Fruit fly (Drosophila melanogaster) whole organism, embryonic: ENCODE measurements around the gene corolla.

Experiments
- Aef1 ChIP-seq: fragments of 200-800 bp; sonication (Bioruptor generic); IDR thresholded peaks from 3 replicates; pipeline ENCODE4 v1.3.6; 2022; ENCODE audit warnings: missing biosample characterization, missing genetic modification characterization
- Antp ChIP-seq: fragments of 200-800 bp; sonication (Bioruptor generic); optimal IDR thresholded peaks from 3 replicates; lab custom pipeline; 2016; ENCODE audit warnings: missing biosample characterization, missing genetic modification characterization
- Asciz ChIP-seq: fragments of 200-800 bp; sonication (Bioruptor generic); optimal IDR thresholded peaks from 2 replicates; lab custom pipeline; 2017; ENCODE audit warnings: missing biosample characterization, mild to moderate bottlenecking, missing genetic modification characterization, missing genetic modification reagents
- Atf-2 ChIP-seq: fragments of 200-800 bp; sonication (Bioruptor generic); optimal IDR thresholded peaks from 2 replicates; lab custom pipeline; 2016; ENCODE audit warnings: missing biosample characterization, missing genetic modification characterization
- Awh ChIP-seq: fragments of 200-800 bp; sonication (Bioruptor generic); IDR thresholded peaks from 2 replicates; pipeline ENCODE4, ENCODE4 v1.3.6; 2022; ENCODE audit warnings: missing biosample characterization, missing genetic modification characterization
- Bteb2 ChIP-seq: fragments of 200-800 bp; sonication (Bioruptor generic); optimal IDR thresholded peaks from 2 replicates; lab custom pipeline; 2016; ENCODE audit warnings: missing biosample characterization, missing genetic modification characterization
- CG10267 ChIP-seq: fragments of 200-800 bp; sonication (Bioruptor generic); optimal IDR thresholded peaks from 2 replicates; lab custom pipeline; 2018; ENCODE audit warnings: missing biosample characterization, mild to moderate bottlenecking, missing genetic modification characterization, moderate library complexity
- CG11695 ChIP-seq: fragments of 200-800 bp; sonication (Bioruptor generic); IDR thresholded peaks from 3 replicates; pipeline ENCODE4 v1.3.6; 2022; ENCODE audit warnings: missing biosample characterization, missing genetic modification characterization
- CG12104 ChIP-seq: fragments of 200-800 bp; sonication (Bioruptor generic); optimal IDR thresholded peaks from 3 replicates; lab custom pipeline; 2016; ENCODE audit warnings: missing biosample characterization, missing genetic modification characterization
- CG1233 ChIP-seq: fragments of 200-800 bp; sonication (Bioruptor generic); optimal IDR thresholded peaks from 4 replicates; lab custom pipeline; 2018; ENCODE audit warnings: missing biosample characterization, mild to moderate bottlenecking, missing genetic modification characterization
- CG12391 ChIP-seq: fragments of 200-800 bp; sonication (Bioruptor generic); optimal IDR thresholded peaks from 3 replicates; lab custom pipeline; 2018; ENCODE audit warnings: missing biosample characterization, mild to moderate bottlenecking, missing genetic modification characterization, moderate library complexity
- CG12942 ChIP-seq: fragments of 200-800 bp; sonication (Bioruptor generic); optimal IDR thresholded peaks from 3 replicates; lab custom pipeline; 2016; ENCODE audit warnings: missing biosample characterization, missing genetic modification characterization
- CG15479 ChIP-seq: fragments of 200-800 bp; sonication (Bioruptor generic); optimal IDR thresholded peaks from 3 replicates; lab custom pipeline; 2019; ENCODE audit warnings: missing biosample characterization, mild to moderate bottlenecking, missing genetic modification characterization, moderate library complexity
- CG16863 ChIP-seq: fragments of 200-800 bp; sonication (Bioruptor generic); optimal IDR thresholded peaks from 3 replicates; lab custom pipeline; 2016; ENCODE audit warnings: missing biosample characterization, missing genetic modification characterization
- CG17912 ChIP-seq: fragments of 200-800 bp; sonication (Bioruptor generic); optimal IDR thresholded peaks from 2 replicates; lab custom pipeline; 2018; ENCODE audit warnings: missing biosample characterization, mild to moderate bottlenecking, missing genetic modification characterization
- CG18764 ChIP-seq: fragments of 200-800 bp; sonication (Bioruptor generic); optimal IDR thresholded peaks from 3 replicates; lab custom pipeline; 2016; ENCODE audit warnings: missing biosample characterization, missing genetic modification characterization
- CG2889 ChIP-seq: fragments of 200-800 bp; sonication (Bioruptor generic); IDR thresholded peaks from 3 replicates; pipeline ENCODE4 v1.3.6; 2022; ENCODE audit warnings: missing biosample characterization, missing genetic modification characterization
- CG32772 ChIP-seq: fragments of 200-800 bp; sonication (Bioruptor generic); IDR thresholded peaks from 2 replicates; pipeline ENCODE4 v1.3.6; 2022; ENCODE audit warnings: missing biosample characterization, missing genetic modification characterization
- CG3726 ChIP-seq: fragments of 200-800 bp; sonication (Bioruptor generic); IDR thresholded peaks from 3 replicates; pipeline ENCODE4, ENCODE4 v1.3.6; 2022; ENCODE audit warnings: missing biosample characterization, missing genetic modification characterization
- CG3995 ChIP-seq: fragments of 200-800 bp; sonication (Bioruptor generic); optimal IDR thresholded peaks from 3 replicates; lab custom pipeline; 2016; ENCODE audit warnings: missing biosample characterization, missing genetic modification characterization
- CG4282 ChIP-seq: fragments of 200-800 bp; sonication (Bioruptor generic); optimal IDR thresholded peaks from 2 replicates; lab custom pipeline; 2016; ENCODE audit warnings: missing biosample characterization, missing genetic modification characterization
- CG43689 ChIP-seq: fragments of 200-800 bp; sonication (Bioruptor generic); IDR thresholded peaks from 2 replicates; pipeline ENCODE4 v1.3.6; 2022; ENCODE audit warnings: missing biosample characterization, missing genetic modification characterization
- CG4617 ChIP-seq: fragments of 200-800 bp; sonication (Bioruptor generic); optimal IDR thresholded peaks from 3 replicates; lab custom pipeline; 2016; ENCODE audit warnings: missing biosample characterization, missing genetic modification characterization, borderline replicate concordance
- CG4854 ChIP-seq: fragments of 200-800 bp; sonication (Bioruptor generic); optimal IDR thresholded peaks from 2 replicates; lab custom pipeline; 2016; ENCODE audit warnings: missing biosample characterization, missing genetic modification characterization, inconsistent platforms
- CG6765 ChIP-seq: fragments of 200-800 bp; sonication (Bioruptor generic); optimal IDR thresholded peaks from 3 replicates; lab custom pipeline; 2017; ENCODE audit warnings: missing biosample characterization, mild to moderate bottlenecking, missing genetic modification characterization
- Dip3 ChIP-seq: fragments of 200-800 bp; sonication (Bioruptor generic); optimal IDR thresholded peaks from 3 replicates; lab custom pipeline; 2016; ENCODE audit warnings: missing biosample characterization, missing genetic modification characterization
- Ptx1 ChIP-seq: fragments of 200-800 bp; sonication (Bioruptor generic); IDR thresholded peaks from 2 replicates; pipeline ENCODE4 v1.3.6; 2022; ENCODE audit warnings: missing biosample characterization, missing genetic modification characterization
- Sox102F ChIP-seq: fragments of 200-800 bp; sonication (Bioruptor generic); optimal IDR thresholded peaks from 2 replicates; lab custom pipeline; 2018; ENCODE audit warnings: missing biosample characterization, mild to moderate bottlenecking, missing genetic modification characterization, moderate library complexity
- Ssrp ChIP-seq: fragments of 200-800 bp; sonication (Bioruptor generic); optimal IDR thresholded peaks from 2 replicates; lab custom pipeline; 2018; ENCODE audit warnings: missing biosample characterization, mild to moderate bottlenecking, missing genetic modification characterization, moderate library complexity
- Stat92E ChIP-seq, 3 experiments: fragments of >200 bp in 2 of 3; fragments of 200-800 bp in 1 of 3; sonication (Bioruptor generic) in 1 of 3; optimal IDR thresholded peaks; 2 replicates each; lab custom pipeline; 2017 to 2019; ENCODE audit warnings: missing biosample characterization in 3 of 3, missing genetic modification characterization in 3 of 3, mild to moderate bottlenecking in 1 of 3, moderate library complexity in 1 of 3
- Xbp1 ChIP-seq: fragments of 200-800 bp; sonication (Bioruptor generic); optimal IDR thresholded peaks from 3 replicates; lab custom pipeline; 2016; ENCODE audit warnings: missing biosample characterization, mild to moderate bottlenecking, missing genetic modification characterization
- ase ChIP-seq: fragments of 200-800 bp; sonication (Bioruptor generic); IDR thresholded peaks from 3 replicates; pipeline ENCODE4 v1.3.6; 2022; ENCODE audit warnings: missing biosample characterization, missing genetic modification characterization
- cato ChIP-seq: fragments of 200-800 bp; sonication (Bioruptor generic); optimal IDR thresholded peaks from 2 replicates; lab custom pipeline; 2016; ENCODE audit warnings: missing biosample characterization, missing genetic modification characterization, borderline replicate concordance
- crc ChIP-seq: fragments of 200-800 bp; sonication (Bioruptor generic); optimal IDR thresholded peaks from 2 replicates; lab custom pipeline; 2016; ENCODE audit warnings: missing biosample characterization, missing genetic modification characterization
- fd64A ChIP-seq: fragments of 200-800 bp; sonication (Bioruptor generic); optimal IDR thresholded peaks from 3 replicates; lab custom pipeline; 2018; ENCODE audit warnings: missing biosample characterization, mild to moderate bottlenecking, missing genetic modification characterization
- hkb ChIP-seq, 2 experiments: fragments of 200-800 bp in 1 of 2; fragments of >200 bp in 1 of 2; sonication (Bioruptor generic) in 1 of 2; IDR thresholded peaks in 1 of 2; optimal IDR thresholded peaks in 1 of 2; 2 replicates each; pipeline versions ENCODE4 v1.3.6 to Lab custom; 2017 to 2022; ENCODE audit warnings: missing biosample characterization in 1 of 2, missing genetic modification characterization in 1 of 2
- klu ChIP-seq: fragments of 200-800 bp; sonication (Bioruptor generic); IDR thresholded peaks from 2 replicates; pipeline ENCODE4 v1.3.6; 2022; ENCODE audit warnings: missing biosample characterization, missing genetic modification characterization
- lab ChIP-seq: fragments of 200-800 bp; sonication (Bioruptor generic); optimal IDR thresholded peaks from 3 replicates; lab custom pipeline; 2017; ENCODE audit warnings: missing biosample characterization, missing genetic modification characterization, mild to moderate bottlenecking, moderate library complexity, missing genetic modification reagents
- luna ChIP-seq: fragments of 200-800 bp; sonication (Bioruptor generic); optimal IDR thresholded peaks from 2 replicates; lab custom pipeline; 2016; ENCODE audit warnings: missing biosample characterization, missing genetic modification characterization
- p53 ChIP-seq: fragments of 200-800 bp; sonication (Bioruptor generic); optimal IDR thresholded peaks from 2 replicates; lab custom pipeline; 2016; ENCODE audit warnings: missing biosample characterization, missing genetic modification characterization
- peb ChIP-seq: fragments of 200-800 bp; sonication (Bioruptor generic); IDR thresholded peaks from 2 replicates; pipeline ENCODE4 v1.3.6; 2022; ENCODE audit warnings: missing biosample characterization, missing genetic modification characterization
- pho ChIP-seq: fragments of 200-800 bp; sonication (Bioruptor generic); optimal IDR thresholded peaks from 2 replicates; lab custom pipeline; 2016; ENCODE audit warnings: missing biosample characterization, missing genetic modification characterization
- ranshi ChIP-seq: fragments of 200-800 bp; sonication (Bioruptor generic); IDR thresholded peaks from 2 replicates; pipeline ENCODE4 v1.3.6; 2022; ENCODE audit warnings: missing biosample characterization, missing genetic modification characterization
- repo ChIP-seq: fragments of 200-800 bp; sonication (Bioruptor generic); optimal IDR thresholded peaks from 2 replicates; lab custom pipeline; 2016; ENCODE audit warnings: missing biosample characterization, missing genetic modification characterization
- rib ChIP-seq: fragments of 200-800 bp; sonication (Bioruptor generic); IDR thresholded peaks from 2 replicates; pipeline ENCODE4 v1.3.6; 2022; ENCODE audit warnings: missing biosample characterization, missing genetic modification characterization
- so ChIP-seq: fragments of 200-800 bp; sonication (Bioruptor generic); IDR thresholded peaks from 3 replicates; pipeline ENCODE4 v1.3.6; 2022; ENCODE audit warnings: missing biosample characterization, missing genetic modification characterization
- sob ChIP-seq: fragments of 200-800 bp; sonication (Bioruptor generic); IDR thresholded peaks from 2 replicates; pipeline ENCODE4 v1.3.6; 2022; ENCODE audit warnings: missing biosample characterization, missing genetic modification characterization
- sqz ChIP-seq: fragments of 200-800 bp; sonication (Bioruptor generic); optimal IDR thresholded peaks from 3 replicates; lab custom pipeline; 2018; ENCODE audit warnings: missing biosample characterization, mild to moderate bottlenecking, missing genetic modification characterization
- unc-4 ChIP-seq: fragments of 200-800 bp; sonication (Bioruptor generic); IDR thresholded peaks from 2 replicates; pipeline ENCODE4 v1.3.6; 2022; ENCODE audit warnings: missing biosample characterization, missing genetic modification characterization; ENCODE audit not compliant: partially characterized antibody
- wek ChIP-seq: fragments of 200-800 bp; sonication (Bioruptor generic); optimal IDR thresholded peaks from 3 replicates; lab custom pipeline; 2018; ENCODE audit warnings: missing biosample characterization, mild to moderate bottlenecking, missing genetic modification characterization, moderate library complexity

The corolla gene

dm6 chrX:17599330-17599729 is 32.5 kb downstream of the corolla start, which contains the start of gene X11L (continued):
- TF ChIP-seq CG12942 (GFP tag; lab: Kevin White, UChicago) = peak; percentile 64
- TF ChIP-seq peb (GFP tag; lab: Robert Waterston, UW) = peak; percentile 31; the same call in 1 of the 2 replicates
- no peak for TF ChIP-seq Sox102F
- peak; percentile 79 for TF ChIP-seq CG16863
- TF ChIP-seq CG12104 (GFP tag; lab: Kevin White, UChicago) = no peak
- TF ChIP-seq CG18764 (GFP tag; lab: Kevin White, UChicago) = peak; percentile 64
- no peak for TF ChIP-seq CG2889 (GFP tag; lab: Robert Waterston, UW)
- TF ChIP-seq pho (GFP tag; lab: Kevin White, UChicago) = peak; percentile 84
- peak; percentile 35 for TF ChIP-seq CG4854 (GFP tag; lab: Kevin White, UChicago)
- TF ChIP-seq Xbp1 (GFP tag; lab: Kevin White, UChicago) = peak; percentile 81
- no peak for TF ChIP-seq CG3995 (GFP tag; lab: Kevin White, UChicago)
- peak; percentile 71 for TF ChIP-seq CG4617 (GFP tag; lab: Kevin White, UChicago)
- no peak for TF ChIP-seq luna
- peak; percentile 64 for TF ChIP-seq ranshi (GFP tag; lab: Robert Waterston, UW)
- peak; percentile 55; the same call in 1 of the 2 replicates for TF ChIP-seq rib (GFP tag; lab: Robert Waterston, UW)
- TF ChIP-seq CG6765 (GFP tag; lab: Kevin White, UChicago) = no peak
- 0 out of 2 replicates have a peak, but pooled peaks have one; percentile 30 for TF ChIP-seq Awh (GFP tag; lab: Robert Waterston, UW)
- peak; percentile 8 for TF ChIP-seq wek (GFP tag; lab: Kevin White, UChicago)
- peak; percentile 55 for TF ChIP-seq Bteb2 (GFP tag; lab: Kevin White, UChicago)
- TF ChIP-seq unc-4 (GFP tag; lab: Robert Waterston, UW) = peak; percentile 81
- TF ChIP-seq klu (GFP tag; lab: Robert Waterston, UW) = 0 out of 2 replicates have a peak, but pooled peaks have one; percentile 8
- TF ChIP-seq crc = peak; percentile 31
- no peak for TF ChIP-seq Stat92E (GFP tag; optimal IDR thresholded peaks at IDR 0.05; lab: Kevin White, UChicago)
- 0 out of 2 replicates have a peak, but pooled peaks have one; percentile 43 for TF ChIP-seq CG43689 (GFP tag; lab: Robert Waterston, UW)
- peak; percentile 29; the same call in 1 of the 3 replicates for TF ChIP-seq Aef1
- peak; percentile 43 for TF ChIP-seq Ssrp (tag; lab: Kevin White, UChicago)
- TF ChIP-seq repo (GFP tag; lab: Kevin White, UChicago) = peak; percentile 54
- peak; percentile 19; the same call in 1 of the 2 replicates for TF ChIP-seq CG32772 (GFP tag; lab: Robert Waterston, UW)
- no peak for TF ChIP-seq CG3726 (GFP tag; lab: Robert Waterston, UW)
- TF ChIP-seq sob (GFP tag; lab: Robert Waterston, UW) = peak; percentile 87
- peak; percentile 37 for TF ChIP-seq cato (GFP tag; lab: Kevin White, UChicago)
- peak; percentile 75 for TF ChIP-seq p53
- TF ChIP-seq CG11695 (GFP tag; lab: Robert Waterston, UW) = peak; percentile 16; the same call in 1 of the 3 replicates
- peak; percentile 53; the same call in 2 of the 3 replicates for TF ChIP-seq ase (GFP tag; lab: Robert Waterston, UW)
- TF ChIP-seq so (GFP tag; lab: Robert Waterston, UW) = no peak
- no peak for TF ChIP-seq CG15479
- no peak for TF ChIP-seq Asciz (GFP tag; lab: Kevin White, UChicago)
- peak; percentile 75 for TF ChIP-seq Antp (GFP tag; lab: Kevin White, UChicago)
- no peak for TF ChIP-seq CG1233 (GFP tag; lab: Kevin White, UChicago)
- TF ChIP-seq CG17912 (GFP tag; lab: Kevin White, UChicago) = no peak
- TF ChIP-seq Atf-2 (GFP tag; lab: Kevin White, UChicago) = peak; percentile 23
- TF ChIP-seq lab (GFP tag; lab: Kevin White, UChicago) = no peak
- peak; percentile 67 for TF ChIP-seq Ptx1 (GFP tag; lab: Robert Waterston, UW)
- no peak for TF ChIP-seq sqz
- TF ChIP-seq hkb (optimal IDR thresholded peaks at IDR 0.05; lab: Kevin White, UChicago) = no peak
- no peak; the same call in none of the 2 replicates for TF ChIP-seq hkb (GFP tag; IDR thresholded peaks at IDR 0.05; lab: Robert Waterston, UW)
- TF ChIP-seq CG4282 = peak; percentile 65
- TF ChIP-seq fd64A (GFP tag; lab: Kevin White, UChicago) = no peak
- peak; percentile 95 for TF ChIP-seq CG10267 (tag; lab: Kevin White, UChicago)
- peak; percentile 74 for TF ChIP-seq Dip3 (GFP tag; lab: Kevin White, UChicago)
- peak; percentile 65 for TF ChIP-seq CG12391
